Fruit fly (Drosophila melanogaster) whole organism, pupa: Measurements from ENCODE around the gene CG10803.

ENCODE experiments used
- CG10348 ChIP-seq: fragments of 200-800 bp; sonication (Bioruptor generic); IDR thresholded peaks from 2 replicates; pipeline ENCODE4 v1.3.6; 2022; ENCODE audit warnings: missing biosample characterization, missing genetic modification characterization
- CG12605 ChIP-seq: fragments of 200-800 bp; sonication (Bioruptor generic); IDR thresholded peaks from 2 replicates; pipeline ENCODE4 v1.3.6; 2022; ENCODE audit warnings: missing biosample characterization, missing genetic modification characterization
- CG13204 ChIP-seq: fragments of 200-800 bp; sonication (Bioruptor generic); optimal IDR thresholded peaks from 2 replicates; lab custom pipeline; 2018; ENCODE audit warnings: missing biosample characterization, mild to moderate bottlenecking, missing genetic modification characterization, moderate library complexity
- CG14655 ChIP-seq: fragments of 200-800 bp; sonication (Bioruptor generic); optimal IDR thresholded peaks from 3 replicates; lab custom pipeline; 2017; ENCODE audit warnings: mild to moderate bottlenecking, missing biosample characterization, missing genetic modification reagents, missing genetic modification characterization
- CG15710 ChIP-seq: fragments of 200-800 bp; sonication (Bioruptor generic); optimal IDR thresholded peaks from 2 replicates; lab custom pipeline; 2018; ENCODE audit warnings: missing biosample characterization, mild to moderate bottlenecking, missing genetic modification characterization, moderate library complexity
- CG17806 ChIP-seq: fragments of 200-800 bp; sonication (Bioruptor generic); optimal IDR thresholded peaks from 2 replicates; lab custom pipeline; 2018; ENCODE audit warnings: missing biosample characterization, mild to moderate bottlenecking, missing genetic modification characterization, moderate library complexity
- CG32121 ChIP-seq: fragments of 200-800 bp; sonication (Bioruptor generic); IDR thresholded peaks from 2 replicates; pipeline ENCODE4 v1.3.6; 2022; ENCODE audit warnings: missing biosample characterization, missing genetic modification characterization
- CG34367 ChIP-seq: fragments of 200-800 bp; sonication (Bioruptor generic); optimal IDR thresholded peaks from 2 replicates; lab custom pipeline; 2018; ENCODE audit warnings: missing biosample characterization, mild to moderate bottlenecking, missing genetic modification characterization
- CG4496 ChIP-seq: fragments of 200-800 bp; sonication (Bioruptor generic); IDR thresholded peaks from 3 replicates; pipeline ENCODE4 v1.3.6; 2022; ENCODE audit warnings: missing biosample characterization, missing genetic modification characterization
- CG8159 ChIP-seq: fragments of 200-800 bp; sonication (Bioruptor generic); optimal IDR thresholded peaks from 3 replicates; lab custom pipeline; 2018; ENCODE audit warnings: missing biosample characterization, mild to moderate bottlenecking, missing genetic modification characterization, moderate library complexity
- CG8301 ChIP-seq: fragments of 200-800 bp; sonication (Bioruptor generic); optimal IDR thresholded peaks from 2 replicates; lab custom pipeline; 2018; ENCODE audit warnings: missing biosample characterization, mild to moderate bottlenecking, missing genetic modification characterization
- CG9948 ChIP-seq: fragments of 200-800 bp; sonication (Bioruptor generic); optimal IDR thresholded peaks from 2 replicates; lab custom pipeline; 2018; ENCODE audit warnings: missing biosample characterization, mild to moderate bottlenecking, missing genetic modification characterization, moderate library complexity
- D1 ChIP-seq: fragments of 200-800 bp; sonication (Bioruptor generic); optimal IDR thresholded peaks from 2 replicates; lab custom pipeline; 2018; ENCODE audit warnings: missing biosample characterization, mild to moderate bottlenecking, missing genetic modification characterization, moderate library complexity
- EcR ChIP-seq: fragments of 200-800 bp; sonication (Bioruptor generic); optimal IDR thresholded peaks from 3 replicates; lab custom pipeline; 2019; ENCODE audit warnings: missing biosample characterization, missing genetic modification characterization, mild to moderate bottlenecking, moderate library complexity, missing genetic modification reagents
- Ets98B ChIP-seq: fragments of 200-800 bp; sonication (Bioruptor generic); IDR thresholded peaks from 2 replicates; pipeline ENCODE4 v1.3.6; 2022; ENCODE audit warnings: missing biosample characterization, missing genetic modification characterization
- Pif1A ChIP-seq: fragments of 200-800 bp; sonication (Bioruptor generic); optimal IDR thresholded peaks from 3 replicates; lab custom pipeline; 2016; ENCODE audit warnings: missing biosample characterization, missing genetic modification characterization
- Pif1B ChIP-seq: fragments of 200-800 bp; sonication (Bioruptor generic); optimal IDR thresholded peaks from 3 replicates; lab custom pipeline; 2016; ENCODE audit warnings: missing biosample characterization, missing genetic modification characterization
- Snoo ChIP-seq: fragments of 200-800 bp; sonication (Bioruptor generic); optimal IDR thresholded peaks from 3 replicates; lab custom pipeline; 2017; ENCODE audit warnings: missing biosample characterization, mild to moderate bottlenecking, missing genetic modification characterization, inconsistent platforms
- fd96Ca ChIP-seq: fragments of 200-800 bp; sonication (Bioruptor generic); IDR thresholded peaks from 3 replicates; pipeline ENCODE4 v1.3.6; 2022; ENCODE audit warnings: missing biosample characterization, missing genetic modification characterization
- gl ChIP-seq: fragments of 200-800 bp; sonication (Bioruptor generic); optimal IDR thresholded peaks from 2 replicates; lab custom pipeline; 2018; ENCODE audit warnings: missing biosample characterization, mild to moderate bottlenecking, missing genetic modification characterization
- rn ChIP-seq: fragments of 200-800 bp; sonication (Bioruptor generic); IDR thresholded peaks from 2 replicates; pipeline ENCODE4 v1.3.6; 2022; ENCODE audit warnings: missing biosample characterization, missing genetic modification characterization

Gene CG10803

DNA sequence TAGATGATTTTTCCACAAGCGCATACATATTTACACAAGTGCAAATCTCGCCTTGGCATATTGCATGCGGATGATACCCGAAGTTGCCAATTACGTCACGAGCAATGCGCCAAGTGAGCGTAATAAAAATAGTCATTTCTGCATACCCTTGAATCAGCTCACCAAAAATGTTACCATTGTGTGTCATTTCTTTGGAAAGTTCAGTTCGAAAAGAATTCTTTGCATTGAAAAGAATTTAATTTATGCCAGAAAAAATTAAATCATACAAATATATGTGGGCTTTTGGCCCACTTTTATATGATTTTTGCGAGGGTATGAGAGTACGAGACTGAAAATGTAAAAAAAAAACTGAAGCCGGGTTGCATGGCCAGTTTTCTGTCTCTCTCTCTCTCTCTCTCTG is 33.5 kb upstream of the CG10803 start:
- TF ChIP-seq gl (tag; lab: Kevin White, UChicago) (no peak), rn (GFP tag; lab: Robert Waterston, UW) (peak; percentile 19; the same call in 1 of the 2 replicates), Snoo (tag; lab: Kevin White, UChicago) (no peak), Pif1A (peak; percentile 25), CG8301 (tag; lab: Kevin White, UChicago) (peak; percentile 54), fd96Ca (GFP tag; lab: Robert Waterston, UW) (peak; percentile 78), CG4496 (GFP tag; lab: Robert Waterston, UW) (peak; percentile 80), CG32121 (peak; percentile 78), D1 (no peak), CG10348 (no peak), Ets98B (GFP tag; lab: Robert Waterston, UW) (peak; percentile 68), CG14655 (peak; percentile 39), CG34367 (tag; lab: Kevin White, UChicago) (no peak)

DNA sequence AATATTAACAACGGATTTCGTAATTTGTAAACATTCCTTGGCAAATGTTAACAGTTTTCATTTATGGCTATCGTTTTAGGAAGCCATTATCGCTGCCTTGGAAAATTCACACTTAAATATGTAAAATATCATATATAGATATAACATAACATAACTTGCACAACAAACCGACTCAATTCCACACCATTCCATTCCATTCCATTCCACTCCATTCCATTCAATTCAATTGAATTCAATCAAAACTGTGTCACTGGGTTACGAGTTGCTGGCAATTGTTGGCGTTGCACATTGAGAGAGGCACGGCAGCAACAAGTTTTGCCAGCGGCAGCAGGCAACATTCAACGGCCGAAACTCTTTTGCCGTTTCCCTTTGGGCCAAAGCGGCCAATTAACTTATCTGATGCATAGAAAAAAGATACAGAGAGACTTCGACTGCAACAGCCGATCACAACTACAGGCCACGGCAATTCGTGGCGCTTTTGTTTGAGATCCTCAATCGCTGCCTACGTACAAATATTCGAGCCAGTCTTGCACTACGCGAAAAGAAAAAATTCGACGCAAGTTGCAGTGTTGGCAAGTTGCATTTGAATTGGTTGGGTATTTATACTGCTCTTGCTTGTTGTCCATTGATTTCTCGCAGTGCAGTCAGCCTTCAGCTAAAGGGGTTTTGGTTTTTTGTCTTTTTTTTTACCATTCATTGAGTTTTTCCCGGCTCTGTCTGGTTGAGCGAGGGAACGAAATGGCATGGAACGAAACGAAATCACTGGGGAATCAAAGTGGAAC is 32.2 kb upstream of the CG10803 start:
- TF ChIP-seq Ets98B (GFP tag; lab: Robert Waterston, UW) (peak; percentile 77), CG12605 (peak; percentile 59; the same call in 1 of the 2 replicates), EcR (no peak), Pif1A (peak; percentile 6), CG32121 (peak; percentile 81), D1 (no peak), rn (GFP tag; lab: Robert Waterston, UW) (no peak), fd96Ca (GFP tag; lab: Robert Waterston, UW) (peak; percentile 81), CG4496 (GFP tag; lab: Robert Waterston, UW) (peak; percentile 75), Pif1B (no peak), CG9948 (no peak), CG8301 (tag; lab: Kevin White, UChicago) (peak; percentile 45), gl (tag; lab: Kevin White, UChicago) (no peak), CG14655 (peak; percentile 40), CG15710 (tag; lab: Kevin White, UChicago) (no peak)
- TF ChIP-seq, all 21 proteins: peak for 8

DNA sequence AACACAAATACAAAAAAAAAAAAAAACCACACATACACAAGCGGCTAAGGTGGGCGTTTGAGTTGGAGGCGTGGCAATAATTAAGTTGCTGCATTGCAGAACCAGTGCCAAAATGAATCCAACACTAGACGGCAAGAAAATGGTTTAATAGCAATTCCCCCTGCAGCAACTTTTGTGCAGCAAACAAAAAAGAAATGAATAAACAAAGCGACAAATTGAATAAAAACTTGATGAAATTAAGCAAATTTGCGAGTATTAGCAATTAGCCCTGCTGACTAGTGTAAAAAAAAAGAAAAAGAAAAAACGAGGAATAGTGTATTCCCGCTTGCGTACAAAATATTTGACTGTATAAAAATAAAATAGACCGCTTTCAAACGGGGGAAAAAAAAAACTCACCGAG is 30.7 kb upstream of the CG10803 start:
- TF ChIP-seq CG14655 (peak; percentile 68), fd96Ca (GFP tag; lab: Robert Waterston, UW) (peak; percentile 82), CG32121 (peak; percentile 67), CG8301 (tag; lab: Kevin White, UChicago) (peak; percentile 71), rn (GFP tag; lab: Robert Waterston, UW) (no peak), CG10348 (no peak), CG17806 (no peak), CG8159 (tag; lab: Kevin White, UChicago) (no peak), EcR (no peak), D1 (no peak), Pif1B (peak; percentile 30), CG34367 (tag; lab: Kevin White, UChicago) (no peak), Pif1A (peak; percentile 33), CG4496 (GFP tag; lab: Robert Waterston, UW) (peak; percentile 87), CG9948 (no peak), Snoo (tag; lab: Kevin White, UChicago) (no peak), CG15710 (tag; lab: Kevin White, UChicago) (no peak), CG12605 (peak; percentile 74), Ets98B (GFP tag; lab: Robert Waterston, UW) (peak; percentile 85), CG13204 (GFP tag; lab: Kevin White, UChicago) (no peak)

- TF ChIP-seq CG32121 (0 out of 2 replicates have a peak, but pooled peaks have one; percentile 12), CG8301 (tag; lab: Kevin White, UChicago) (peak; percentile 54), CG34367 (tag; lab: Kevin White, UChicago) (no peak), CG12605 (no peak), CG8159 (tag; lab: Kevin White, UChicago) (no peak), CG14655 (peak; percentile 55)
Observed at dm6 chrX:3455431-3456001, 29.9 kb upstream of the CG10803 start.

- TF ChIP-seq Ets98B (GFP tag; lab: Robert Waterston, UW) (peak; percentile 29; the same call in 1 of the 2 replicates), CG17806 (no peak), CG4496 (GFP tag; lab: Robert Waterston, UW) (peak; percentile 49; the same call in 2 of the 3 replicates), CG32121 (peak; percentile 30; the same call in 1 of the 2 replicates), CG12605 (no peak), CG14655 (peak; percentile 11)
Observed at dm6 chrX:3457518-3457917, 27.9 kb upstream of the CG10803 start.

- TF ChIP-seq EcR (no peak), CG32121 (no peak), CG8159 (tag; lab: Kevin White, UChicago) (no peak), fd96Ca (GFP tag; lab: Robert Waterston, UW) (no peak), CG13204 (GFP tag; lab: Kevin White, UChicago) (no peak), CG8301 (tag; lab: Kevin White, UChicago) (no peak), Pif1A (no peak), Pif1B (no peak), gl (tag; lab: Kevin White, UChicago) (no peak)
- TF ChIP-seq, all 21 proteins: peak for 0
Observed at dm6 chrX:3458491-3458890, 27.0 kb upstream of the CG10803 start.
